Fruit fly (Drosophila melanogaster): ENCODE results near the gene CG43783.

Gene CG43783

DNA sequence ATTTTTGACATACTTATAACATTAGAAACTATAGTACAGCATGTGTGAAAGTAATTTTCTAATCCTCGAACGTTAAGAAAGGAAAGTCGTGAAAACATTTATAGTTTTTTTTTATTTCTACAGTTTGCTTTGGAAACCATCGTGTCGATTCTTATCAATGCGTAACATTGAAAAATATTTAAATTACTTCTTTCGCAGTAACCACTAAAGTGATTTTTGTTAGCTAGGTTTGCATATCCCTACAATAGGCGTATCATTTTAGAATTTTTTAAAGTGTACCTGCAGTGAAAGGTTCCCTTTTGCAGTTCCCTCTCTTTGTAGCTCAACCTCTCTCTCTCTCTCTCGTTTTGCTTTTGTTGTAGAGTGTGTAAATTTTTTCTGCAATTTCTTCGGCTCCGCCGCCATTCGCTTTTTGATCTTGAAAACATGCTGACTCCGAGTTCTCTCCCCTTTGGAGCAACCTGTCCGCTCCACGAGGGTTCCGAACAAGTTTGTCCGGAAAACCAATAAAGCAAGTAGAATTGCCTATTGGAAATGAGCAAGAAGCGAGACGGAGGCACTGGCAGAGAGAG lies 40.4 kb downstream of the CG43783 start (continued):
- peak; percentile 74 for TF ChIP-seq CG6163 (GFP tag; IDR thresholded peaks at IDR 0.05)
- no peak for TF ChIP-seq Hr38 (GFP tag; optimal IDR thresholded peaks at IDR 0.05)
- peak; percentile 59 for TF ChIP-seq CG6808 (GFP tag; optimal IDR thresholded peaks at IDR 0.05)
- TF ChIP-seq CG3032 (tag; optimal IDR thresholded peaks at IDR 0.05): peak; percentile 58
- no peak for TF ChIP-seq Gug (GFP tag; IDR thresholded peaks at IDR 0.05)
- TF ChIP-seq CG8319 (GFP tag; optimal IDR thresholded peaks at IDR 0.05): peak; percentile 42
- peak; percentile 12 for TF ChIP-seq Lpt (GFP tag; optimal IDR thresholded peaks at IDR 0.05)
- peak; percentile 67 for TF ChIP-seq Hr4 (GFP tag; optimal IDR thresholded peaks at IDR 0.05)
- TF ChIP-seq CG32006 (GFP tag; optimal IDR thresholded peaks at IDR 0.05): peak; percentile 79
- peak; percentile 72 for TF ChIP-seq CG6792 (GFP tag; optimal IDR thresholded peaks at IDR 0.05)
- TF ChIP-seq svp (GFP tag): peak; percentile 93
- no peak for TF ChIP-seq CG7368 (GFP tag; optimal IDR thresholded peaks at IDR 0.05)
- peak; percentile 19 for TF ChIP-seq dac (GFP tag; optimal IDR thresholded peaks at IDR 0.05)
- TF ChIP-seq CG3919 (GFP tag; optimal IDR thresholded peaks at IDR 0.05): peak; percentile 70
- TF ChIP-seq CG10669 (GFP tag; optimal IDR thresholded peaks at IDR 0.05): peak; percentile 58
- TF ChIP-seq dsx (GFP tag; optimal IDR thresholded peaks at IDR 0.05; ENCODE audit: poor library complexity, severe bottlenecking): peak; percentile 35
- TF ChIP-seq Sox102F (GFP tag; optimal IDR thresholded peaks at IDR 0.05): peak; percentile 85
- TF ChIP-seq esn (GFP tag; optimal IDR thresholded peaks at IDR 0.05): peak; percentile 91
- TF ChIP-seq spab (GFP tag; optimal IDR thresholded peaks at IDR 0.05): peak; percentile 42
- TF ChIP-seq CG1621 (tag; optimal IDR thresholded peaks at IDR 0.05): peak; percentile 56
- TF ChIP-seq CG8119 (GFP tag; IDR thresholded peaks at IDR 0.05): peak; percentile 74
- TF ChIP-seq CG34406 (GFP tag; optimal IDR thresholded peaks at IDR 0.05): peak; percentile 63
- peak; percentile 82 for TF ChIP-seq Sox14 (GFP tag; optimal IDR thresholded peaks at IDR 0.05)
- TF ChIP-seq CG11902 (GFP tag; optimal IDR thresholded peaks at IDR 0.05): peak; percentile 51
- peak; percentile 83 for TF ChIP-seq Hr39 (GFP tag; optimal IDR thresholded peaks at IDR 0.05)
- TF ChIP-seq Blimp-1 (GFP tag; optimal IDR thresholded peaks at IDR 0.05): peak; percentile 80
- TF ChIP-seq OdsH (GFP tag; optimal IDR thresholded peaks at IDR 0.05): peak; percentile 52
- TF ChIP-seq Met (GFP tag; optimal IDR thresholded peaks at IDR 0.05): peak; percentile 83
- peak in 1 of 2 experiments; percentile 68 for TF ChIP-seq salr (GFP tag; optimal IDR thresholded peaks at IDR 0.05)
- TF ChIP-seq CG16779 (tag; optimal IDR thresholded peaks at IDR 0.05): peak; percentile 56
- TF ChIP-seq Ets21C (GFP tag; optimal IDR thresholded peaks at IDR 0.05): peak; percentile 73
- TF ChIP-seq topi (GFP tag; optimal IDR thresholded peaks at IDR 0.05): peak; percentile 84
- TF ChIP-seq achi (GFP tag; optimal IDR thresholded peaks at IDR 0.05): peak; percentile 75
- TF ChIP-seq Sox15 (GFP tag; optimal IDR thresholded peaks at IDR 0.05): peak; percentile 64

- TF ChIP-seq CG8119 (GFP tag; IDR thresholded peaks at IDR 0.05) (peak; percentile 52; the same call in 2 of the 3 replicates), CG7368 (GFP tag; optimal IDR thresholded peaks at IDR 0.05) (peak; percentile 30), dac (GFP tag; optimal IDR thresholded peaks at IDR 0.05) (no peak), Blimp-1 (GFP tag; optimal IDR thresholded peaks at IDR 0.05) (peak; percentile 4), cyc (GFP tag; optimal IDR thresholded peaks at IDR 0.05) (no peak), topi (GFP tag; optimal IDR thresholded peaks at IDR 0.05) (no peak), CG15336 (GFP tag; IDR thresholded peaks at IDR 0.05) (peak; percentile 20; the same call in 1 of the 2 replicates), eg (GFP tag; IDR thresholded peaks at IDR 0.05) (peak; percentile 65), net (GFP tag; optimal IDR thresholded peaks at IDR 0.05) (peak; percentile 29), Sox102F (GFP tag; optimal IDR thresholded peaks at IDR 0.05) (peak; percentile 52), CG6808 (GFP tag; optimal IDR thresholded peaks at IDR 0.05) (peak; percentile 25), CG16779 (tag; optimal IDR thresholded peaks at IDR 0.05) (peak; percentile 30), Gug (GFP tag; IDR thresholded peaks at IDR 0.05) (no peak), lz (GFP tag; optimal IDR thresholded peaks at IDR 0.05) (no peak), CG9139 (GFP tag; optimal IDR thresholded peaks at IDR 0.05) (peak; percentile 2), fd85E (GFP tag; optimal IDR thresholded peaks at IDR 0.05) (peak; percentile 5), CG1621 (tag; optimal IDR thresholded peaks at IDR 0.05) (peak; percentile 46), svp (GFP tag) (peak; percentile 61), ss (GFP tag; optimal IDR thresholded peaks at IDR 0.05) (peak in 1 of 2 experiments; percentile 37), CG6163 (GFP tag; IDR thresholded peaks at IDR 0.05) (peak; percentile 64), Lpt (GFP tag; optimal IDR thresholded peaks at IDR 0.05) (peak; percentile 37), CG6854 (GFP tag; optimal IDR thresholded peaks at IDR 0.05) (no peak), Eip75B (GFP tag; optimal IDR thresholded peaks at IDR 0.05) (peak; percentile 36)
Measured at dm6 chr3L:8912332-8912731, 41.7 kb downstream of the CG43783 start, which contains the start of the genes Tsp66E and mfr. Gene Tsp66E (plus strand): TSS chr3L:8912499. Gene mfr (minus strand): TSS chr3L:8912671.

Measured in whole organism, prepupa.